Worm (Caenorhabditis elegans) whole organism, L3 larva: Measurements from ENCODE around the gene C47E12.3.

Experiments used
- R02D3.7 ChIP-seq: fragments of 150-350 bp; optimal IDR thresholded peaks from 2 replicates; lab custom pipeline; 2014; ENCODE audit warnings: missing biosample characterization, missing genetic modification characterization
- ZK546.5 ChIP-seq: sonication (generic microtip); optimal IDR thresholded peaks from 2 replicates; lab custom pipeline; 2017; ENCODE audit warnings: missing biosample characterization, missing genetic modification characterization
- aly-2 ChIP-seq: fragments of 150-350 bp; optimal IDR thresholded peaks from 2 replicates; lab custom pipeline; 2014; ENCODE audit warnings: missing biosample characterization, missing genetic modification characterization
- ama-1 ChIP-seq: fragments of 150-350 bp; optimal IDR thresholded peaks from 2 replicates; lab custom pipeline; 2018
- ceh-28 ChIP-seq: fragments of 150-350 bp; optimal IDR thresholded peaks from 2 replicates; lab custom pipeline; 2014; ENCODE audit warnings: missing biosample characterization, missing genetic modification reagents, missing genetic modification characterization
- ceh-82 ChIP-seq: fragments of 150-350 bp; optimal IDR thresholded peaks from 2 replicates; lab custom pipeline; 2014; ENCODE audit warnings: missing biosample characterization, missing genetic modification characterization
- egl-27 ChIP-seq: sonication (generic microtip); optimal IDR thresholded peaks from 4 replicates; lab custom pipeline; 2017; ENCODE audit warnings: missing biosample characterization, missing genetic modification reagents, missing genetic modification characterization
- egl-5 ChIP-seq: fragments of 150-350 bp; optimal IDR thresholded peaks from 2 replicates; lab custom pipeline; 2017; ENCODE audit warnings: missing biosample characterization, missing genetic modification reagents, missing genetic modification characterization, inconsistent platforms
- elt-3 ChIP-seq, 3 experiments: fragments of 150-350 bp in 1 of 3; sonication (generic microtip) in 2 of 3; optimal IDR thresholded peaks; 2 replicates in 2 of 3; 4 replicates in 1 of 3; lab custom pipeline; 2014 to 2017; ENCODE audit warnings: missing biosample characterization in 3 of 3, missing genetic modification characterization in 3 of 3
- eor-1 ChIP-seq, 2 experiments: fragments of 150-350 bp; optimal IDR thresholded peaks; 2 replicates each; lab custom pipeline; 2014 to 2018; ENCODE audit warnings: missing biosample characterization in 2 of 2, missing genetic modification characterization in 2 of 2
- fkh-2 ChIP-seq: fragments of 150-350 bp; optimal IDR thresholded peaks from 2 replicates; lab custom pipeline; 2014; ENCODE audit warnings: missing biosample characterization, missing genetic modification reagents, missing genetic modification characterization
- fos-1 ChIP-seq: fragments of 150-350 bp; optimal IDR thresholded peaks from 2 replicates; lab custom pipeline; 2014; ENCODE audit warnings: missing biosample characterization, missing genetic modification characterization
- hmg-11 ChIP-seq: sonication (generic microtip); optimal IDR thresholded peaks from 2 replicates; lab custom pipeline; 2016; ENCODE audit warnings: missing genetic modification characterization, missing compliant biosample characterization
- jun-1 ChIP-seq: fragments of 150-350 bp; optimal IDR thresholded peaks from 2 replicates; lab custom pipeline; 2014; ENCODE audit warnings: missing biosample characterization, missing genetic modification reagents, missing genetic modification characterization
- lin-39 ChIP-seq: fragments of 150-350 bp; optimal IDR thresholded peaks from 2 replicates; lab custom pipeline; 2018; ENCODE audit warnings: missing biosample characterization, missing genetic modification reagents, missing genetic modification characterization
- lsy-12 ChIP-seq: sonication (generic microtip); optimal IDR thresholded peaks from 2 replicates; lab custom pipeline; 2016; ENCODE audit warnings: mild to moderate bottlenecking, missing genetic modification characterization, missing compliant biosample characterization
- mdl-1 ChIP-seq: fragments of 150-350 bp; optimal IDR thresholded peaks from 2 replicates; lab custom pipeline; 2014; ENCODE audit warnings: missing biosample characterization, missing genetic modification characterization
- nfya-1 ChIP-seq: sonication (generic microtip); optimal IDR thresholded peaks from 2 replicates; lab custom pipeline; 2017; ENCODE audit warnings: missing genetic modification characterization, mild to moderate bottlenecking, missing compliant biosample characterization, antibody characterized with exemption, moderate library complexity; ENCODE audit not compliant: insufficient read depth
- nhr-11 ChIP-seq: fragments of 150-350 bp; optimal IDR thresholded peaks from 2 replicates; lab custom pipeline; 2014; ENCODE audit warnings: missing biosample characterization, missing genetic modification characterization
- nhr-12 ChIP-seq: fragments of 150-350 bp; optimal IDR thresholded peaks from 2 replicates; lab custom pipeline; 2014; ENCODE audit warnings: missing biosample characterization, missing genetic modification characterization
- nhr-23 ChIP-seq: fragments of 150-350 bp; optimal IDR thresholded peaks from 2 replicates; lab custom pipeline; 2014; ENCODE audit warnings: missing biosample characterization, missing genetic modification reagents, missing genetic modification characterization
- nhr-237 ChIP-seq: fragments of 150-350 bp; optimal IDR thresholded peaks from 2 replicates; lab custom pipeline; 2014; ENCODE audit warnings: missing biosample characterization, missing genetic modification characterization
- nhr-25 ChIP-seq: sonication (generic microtip); optimal IDR thresholded peaks from 2 replicates; lab custom pipeline; 2017; ENCODE audit warnings: missing biosample characterization, missing genetic modification characterization
- nhr-28 ChIP-seq: fragments of 150-350 bp; optimal IDR thresholded peaks from 2 replicates; lab custom pipeline; 2014; ENCODE audit warnings: missing biosample characterization, missing genetic modification characterization
- nhr-43 ChIP-seq: sonication (generic microtip); optimal IDR thresholded peaks from 2 replicates; lab custom pipeline; 2016; ENCODE audit warnings: mild to moderate bottlenecking, missing genetic modification characterization, missing compliant biosample characterization; ENCODE audit not compliant: poor library complexity, severe bottlenecking
- nhr-67 ChIP-seq: fragments of 150-350 bp; optimal IDR thresholded peaks from 2 replicates; lab custom pipeline; 2014; ENCODE audit warnings: missing biosample characterization, missing genetic modification characterization
- nhr-76 ChIP-seq: fragments of 150-350 bp; sonication (generic microtip); optimal IDR thresholded peaks from 5 replicates; lab custom pipeline; 2014; ENCODE audit warnings: missing biosample characterization, missing genetic modification characterization
- nhr-77 ChIP-seq: fragments of 150-350 bp; optimal IDR thresholded peaks from 2 replicates; lab custom pipeline; 2014; ENCODE audit warnings: missing biosample characterization, missing genetic modification characterization
- pha-4 ChIP-seq: fragments of 150-350 bp; optimal IDR thresholded peaks from 2 replicates; lab custom pipeline; 2014; ENCODE audit warnings: missing biosample characterization, missing genetic modification reagents, missing genetic modification characterization
- pqm-1 ChIP-seq: fragments of 150-350 bp; optimal IDR thresholded peaks from 2 replicates; lab custom pipeline; 2017; ENCODE audit warnings: missing biosample characterization, missing genetic modification characterization, inconsistent platforms
- sea-2 ChIP-seq: fragments of 150-350 bp; sonication (generic microtip); optimal IDR thresholded peaks from 4 replicates; lab custom pipeline; 2014; ENCODE audit warnings: missing biosample characterization, missing genetic modification reagents, missing genetic modification characterization
- tbx-2 ChIP-seq: sonication (generic microtip); optimal IDR thresholded peaks from 2 replicates; lab custom pipeline; 2016; ENCODE audit warnings: mild to moderate bottlenecking, missing genetic modification characterization, missing compliant biosample characterization
- unc-62 ChIP-seq: fragments of 150-350 bp; sonication (generic microtip); optimal IDR thresholded peaks from 4 replicates; lab custom pipeline; 2014; ENCODE audit warnings: missing biosample characterization, missing genetic modification reagents, missing genetic modification characterization
- zag-1 ChIP-seq: fragments of 150-350 bp; optimal IDR thresholded peaks from 2 replicates; lab custom pipeline; 2014; ENCODE audit warnings: missing biosample characterization, missing genetic modification characterization
- ztf-11 ChIP-seq: fragments of 150-350 bp; optimal IDR thresholded peaks from 2 replicates; lab custom pipeline; 2014; ENCODE audit warnings: missing biosample characterization, missing genetic modification characterization
- ztf-4 ChIP-seq: fragments of 150-350 bp; optimal IDR thresholded peaks from 2 replicates; lab custom pipeline; 2014; ENCODE audit warnings: missing biosample characterization, missing genetic modification characterization

C47E12.3 gene

DNA sequence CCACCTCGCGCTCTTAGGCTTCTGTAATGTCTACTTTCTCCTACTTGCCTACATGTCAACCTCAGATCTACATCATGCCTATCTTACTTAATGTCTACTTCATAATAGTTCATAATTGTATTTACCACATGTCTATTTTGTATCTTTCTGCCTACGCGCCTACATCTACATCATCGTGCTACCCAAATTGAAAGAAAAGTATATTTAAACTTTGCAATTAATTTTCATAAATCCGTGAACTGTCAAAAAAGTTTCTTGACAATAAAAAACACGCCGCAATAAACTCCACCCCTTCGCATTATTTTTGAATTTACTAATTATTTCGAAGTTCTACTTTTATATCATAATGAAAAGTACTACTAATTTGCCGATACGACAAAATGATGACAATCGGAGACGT lies 21.3 kb upstream of the C47E12.3 start, which contains the start of gene F44D12.8:
F44D12.8 (plus strand) TSS at position 301 of the 400 bp plus-strand sequence.
- TF ChIP-seq pqm-1, result no peak
- no peak for TF ChIP-seq eor-1 (tag; optimal IDR thresholded peaks at IDR 0.05; lab: Kevin White, UChicago)
- TF ChIP-seq nhr-77 (tag; lab: Kevin White, UChicago), result no peak
- no peak for TF ChIP-seq ceh-82
- no peak for TF ChIP-seq ztf-4 (tag; lab: Kevin White, UChicago)
- no peak for TF ChIP-seq nhr-76 (tag; lab: Kevin White, UChicago)
- no peak for TF ChIP-seq mdl-1 (tag; lab: Kevin White, UChicago)
- no peak for TF ChIP-seq lsy-12 (tag; lab: Kevin White, UChicago)
- TF ChIP-seq elt-3 (tag; optimal IDR thresholded peaks at IDR 0.05; lab: Kevin White, UChicago), result no peak
- no peak for TF ChIP-seq nhr-11 (tag; lab: Kevin White, UChicago)
- TF ChIP-seq ztf-11, result no peak
- TF ChIP-seq nhr-25 (tag; lab: Kevin White, UChicago), result no peak
- TF ChIP-seq egl-5 (tag; lab: Kevin White, UChicago), result no peak
- no peak for TF ChIP-seq fos-1
- TF ChIP-seq fkh-2 (tag; lab: Kevin White, UChicago), result no peak
- no peak for TF ChIP-seq jun-1 (tag; lab: Kevin White, UChicago)
- TF ChIP-seq nfya-1 (tag; lab: Kevin White, UChicago), result no peak

DNA sequence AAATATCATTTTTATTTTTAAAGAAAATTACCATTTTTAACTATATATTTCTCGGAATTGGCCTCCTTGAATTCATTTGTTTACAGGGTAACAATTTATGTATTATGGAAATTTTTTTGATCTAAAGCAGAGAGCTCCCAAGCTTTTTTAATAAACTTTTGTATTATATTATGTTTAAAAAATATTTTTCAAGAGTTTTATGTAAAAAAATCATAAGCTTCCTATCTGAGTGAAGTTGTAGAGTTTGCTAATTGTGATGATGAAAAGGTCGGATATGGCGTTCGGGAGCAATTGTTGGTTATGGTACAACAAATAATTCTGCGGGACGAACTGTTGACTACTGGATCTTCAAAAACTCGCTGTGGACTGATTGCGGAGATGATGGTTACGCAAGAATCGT lies 19.6 kb upstream of the C47E12.3 start, which contains the start of gene F44D12.19:
F44D12.19 (plus strand) TSS at position 301 of the 400 bp plus-strand sequence.
- TF ChIP-seq ZK546.5 (tag; lab: Kevin White, UChicago) (no peak), aly-2 (tag; lab: Kevin White, UChicago) (no peak), sea-2 (GFP tag; lab: Kevin White, UChicago) (no peak)
- TF ChIP-seq, all 47 proteins: peak for 0

DNA sequence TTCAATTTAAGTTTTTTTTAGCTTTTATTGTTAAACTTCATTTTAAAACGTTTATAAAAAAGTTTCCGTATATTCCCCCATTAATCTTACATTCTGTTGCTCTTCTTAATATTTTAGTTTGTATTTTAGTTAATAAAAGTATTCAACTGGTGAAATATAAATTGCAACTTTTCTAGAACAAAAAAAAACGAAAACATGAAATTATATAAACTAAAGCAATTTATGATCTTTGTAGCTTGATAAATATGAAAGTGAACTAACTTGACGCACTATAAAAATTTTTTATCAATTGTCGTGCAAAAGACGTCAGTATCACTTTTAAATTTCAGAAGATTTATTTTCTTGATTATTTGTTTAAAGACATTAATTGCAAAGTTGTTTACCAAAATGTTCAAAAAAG lies 16.0 kb upstream of the C47E12.3 start, which contains the start of gene F44D12.2:
F44D12.2 (minus strand) TSS at position 101 of the 400 bp plus-strand sequence.
- peak; percentile 1 for TF ChIP-seq pqm-1
- TF ChIP-seq pha-4 (tag; lab: Kevin White, UChicago), result peak; percentile 22
- no peak for TF ChIP-seq egl-5 (tag; lab: Kevin White, UChicago)
- TF ChIP-seq R02D3.7 (tag; lab: Kevin White, UChicago), result no peak

DNA sequence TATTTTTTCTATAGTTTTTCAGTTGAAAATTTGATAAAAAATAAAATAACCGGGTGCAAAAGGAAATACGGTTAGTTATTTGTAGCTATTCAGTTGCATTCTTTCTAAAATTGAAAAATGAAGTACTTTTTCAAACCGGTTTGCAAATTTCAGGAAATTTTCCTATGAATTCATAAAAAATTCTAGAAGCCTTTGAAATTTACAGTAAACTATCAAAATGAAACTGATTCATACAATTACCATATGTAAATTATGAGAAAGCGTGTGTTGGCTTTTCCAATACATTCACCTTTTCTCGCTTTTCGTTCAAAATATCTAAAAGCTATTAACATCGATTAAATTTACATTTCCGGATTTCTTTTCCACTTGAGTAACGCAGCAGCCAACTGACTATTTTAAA lies 15.3 kb upstream of the C47E12.3 start, which contains the start of gene ent-7:
ent-7 (plus strand) TSS at position 301 of the 400 bp plus-strand sequence.
- no peak for TF ChIP-seq nhr-11 (tag; lab: Kevin White, UChicago)
- TF ChIP-seq nhr-12, result no peak
- no peak for TF ChIP-seq nhr-25 (tag; lab: Kevin White, UChicago)
- TF ChIP-seq nhr-67 (tag; lab: Kevin White, UChicago), result no peak
- TF ChIP-seq ztf-4 (tag; lab: Kevin White, UChicago), result no peak
- no peak for TF ChIP-seq nfya-1 (tag; lab: Kevin White, UChicago)
- no peak for TF ChIP-seq mdl-1 (tag; lab: Kevin White, UChicago)
- TF ChIP-seq tbx-2 (tag; lab: Kevin White, UChicago), result no peak
- no peak for TF ChIP-seq eor-1 (tag; optimal IDR thresholded peaks at IDR 0.05; lab: Kevin White, UChicago)
- TF ChIP-seq ama-1 (lab: Kevin White, UChicago), result no peak
- no peak for TF ChIP-seq aly-2 (tag; lab: Kevin White, UChicago)
- TF ChIP-seq hmg-11 (tag; lab: Kevin White, UChicago), result no peak
- TF ChIP-seq zag-1, result no peak
- no peak for TF ChIP-seq nhr-23 (tag; lab: Kevin White, UChicago)
- TF ChIP-seq egl-27 (tag; lab: Kevin White, UChicago), result no peak
- no peak for TF ChIP-seq nhr-237 (tag; lab: Kevin White, UChicago)

DNA sequence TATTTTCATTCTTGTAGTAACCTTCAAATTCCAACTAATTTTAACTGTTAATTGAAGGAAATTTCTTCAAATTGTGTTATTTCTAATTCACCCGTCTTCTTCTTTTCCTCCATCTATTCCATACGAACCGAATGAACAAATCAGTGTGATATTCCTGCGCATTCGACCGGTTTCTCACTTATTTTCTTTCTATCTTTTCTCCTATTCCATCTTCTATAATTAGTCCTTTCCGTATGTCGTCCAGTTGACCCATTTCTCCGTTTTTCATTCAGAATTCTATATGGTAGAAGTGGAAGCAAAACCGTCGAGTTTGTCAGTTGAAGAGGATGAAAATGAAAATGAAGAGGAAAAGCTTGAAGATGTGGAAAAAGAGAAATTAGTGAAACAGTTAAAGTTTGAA lies 7.9 kb upstream of the C47E12.3 start, which contains the start of gene magu-4:
magu-4 (plus strand) TSS at position 218 of the 400 bp plus-strand sequence.
- TF ChIP-seq nhr-23 (tag; lab: Kevin White, UChicago) (peak; percentile 61), nhr-28 (no peak), ztf-11 (no peak)

DNA sequence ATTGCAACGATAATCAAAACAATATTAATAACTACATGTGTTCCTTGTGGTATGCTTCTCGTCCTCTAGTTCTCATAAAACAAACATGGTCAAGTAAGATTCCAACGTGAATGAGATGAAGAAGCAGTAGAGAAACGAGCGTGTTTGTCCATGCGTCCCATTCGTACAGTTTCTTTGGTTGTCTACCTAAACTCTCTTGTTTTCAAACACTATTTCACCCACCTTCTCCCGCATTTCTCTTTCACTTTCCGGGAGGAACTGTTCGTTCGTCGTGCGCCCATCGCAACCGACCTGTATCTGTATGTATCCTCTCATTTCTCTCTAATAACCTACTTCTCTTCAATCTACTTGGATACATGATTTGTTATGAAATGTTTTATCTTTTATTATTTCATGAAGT lies 6.1 kb upstream of the C47E12.3 start:
- peak; percentile 78 for TF ChIP-seq nhr-25 (tag; lab: Kevin White, UChicago)
- TF ChIP-seq nhr-43 (tag; lab: Kevin White, UChicago), result peak; percentile 41
- peak; percentile 91 for TF ChIP-seq nhr-23 (tag; lab: Kevin White, UChicago)
- peak; percentile 63 for TF ChIP-seq pha-4 (tag; lab: Kevin White, UChicago)
- TF ChIP-seq R02D3.7 (tag; lab: Kevin White, UChicago), result no peak
- TF ChIP-seq unc-62 (GFP tag; lab: Kevin White, UChicago), result no peak
- TF ChIP-seq ceh-28 (tag; lab: Kevin White, UChicago), result no peak
- no peak for TF ChIP-seq lin-39 (tag; lab: Kevin White, UChicago)
- TF ChIP-seq hmg-11 (tag; lab: Kevin White, UChicago), result peak; percentile 22
- TF ChIP-seq elt-3 (tag; optimal IDR thresholded peaks at IDR 0.05; lab: Kevin White, UChicago), result no peak
